Fruit fly (Drosophila melanogaster) Kc167 (cell line): Measurements from ENCODE around the gene CG4194.

Experiments
- Myc ChIP-seq: fragments of >200 bp; optimal IDR thresholded peaks from 2 replicates; lab custom pipeline; 2017; ENCODE audit warnings: missing external identifiers
- Sin3A ChIP-seq: fragments of >200 bp; optimal IDR thresholded peaks from 2 replicates; lab custom pipeline; 2018; ENCODE audit warnings: missing external identifiers
- h ChIP-seq: fragments of >200 bp; optimal IDR thresholded peaks from 3 replicates; lab custom pipeline; 2018; ENCODE audit warnings: missing external identifiers
- insv ChIP-seq: fragments of >200 bp; optimal IDR thresholded peaks from 3 replicates; lab custom pipeline; 2018; ENCODE audit warnings: missing external identifiers
- psq ChIP-seq: fragments of >200 bp; optimal IDR thresholded peaks from 2 replicates; lab custom pipeline; 2017; ENCODE audit warnings: missing external identifiers
- ttk ChIP-seq: sonication (Bioruptor generic); optimal IDR thresholded peaks from 2 replicates; lab custom pipeline; 2017; ENCODE audit warnings: missing external identifiers

The CG4194 gene

DNA sequence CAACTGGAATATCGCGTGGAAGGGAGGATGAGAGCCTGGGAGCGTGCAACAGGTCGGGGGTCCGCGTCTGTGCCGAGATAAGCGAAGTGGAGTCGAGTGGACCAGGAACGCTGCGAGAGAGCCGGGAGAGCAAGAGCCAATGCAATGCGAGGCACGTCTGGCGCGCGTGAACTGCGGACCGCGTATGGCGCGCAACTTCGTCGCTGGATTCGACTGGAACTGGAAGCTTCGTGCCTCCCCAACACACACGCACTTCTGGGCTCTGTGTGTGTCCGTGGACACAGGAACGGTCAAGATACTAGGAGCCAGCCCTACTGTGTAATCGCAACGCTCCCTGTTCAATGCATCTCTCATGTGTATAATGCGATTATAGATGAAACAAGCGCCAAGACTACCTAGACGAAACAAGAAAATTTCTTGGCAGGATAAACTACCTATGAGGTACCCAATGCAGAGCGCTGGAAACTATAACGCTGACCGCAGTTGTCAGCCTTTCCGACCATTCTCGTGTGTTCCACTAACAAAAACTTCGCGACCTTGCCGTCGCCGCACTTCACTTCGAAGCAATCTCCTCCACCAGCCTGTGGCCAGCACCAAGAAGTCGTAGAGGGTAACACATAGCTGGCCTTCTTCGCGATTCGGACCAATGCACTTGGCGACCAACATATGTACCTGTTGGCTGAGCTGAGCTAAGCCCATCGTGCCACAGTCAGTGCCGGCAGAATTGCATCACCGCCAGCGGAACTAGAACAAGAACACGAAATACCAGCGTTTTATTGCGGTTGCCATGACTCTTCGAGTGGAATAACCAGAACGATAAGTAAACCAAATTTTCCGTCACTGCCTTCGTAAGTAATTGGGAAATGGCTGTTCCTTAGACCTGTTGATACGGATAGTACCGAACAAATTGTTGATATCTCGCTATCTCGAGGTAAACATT, 3.8 kb downstream of the CG4194 start, which contains the start of gene Rtca:
Gene Rtca (plus strand): TSS at position 536 of the 940 bp plus-strand sequence.
- no peak for TF ChIP-seq Sin3A (lab: Kevin White, UChicago)
- TF ChIP-seq h (lab: Kevin White, UChicago), result no peak
- no peak for TF ChIP-seq insv (lab: Kevin White, UChicago)
- no peak for TF ChIP-seq Myc (lab: Kevin White, UChicago)
- no peak for TF ChIP-seq ttk
- TF ChIP-seq psq, result no peak

DNA sequence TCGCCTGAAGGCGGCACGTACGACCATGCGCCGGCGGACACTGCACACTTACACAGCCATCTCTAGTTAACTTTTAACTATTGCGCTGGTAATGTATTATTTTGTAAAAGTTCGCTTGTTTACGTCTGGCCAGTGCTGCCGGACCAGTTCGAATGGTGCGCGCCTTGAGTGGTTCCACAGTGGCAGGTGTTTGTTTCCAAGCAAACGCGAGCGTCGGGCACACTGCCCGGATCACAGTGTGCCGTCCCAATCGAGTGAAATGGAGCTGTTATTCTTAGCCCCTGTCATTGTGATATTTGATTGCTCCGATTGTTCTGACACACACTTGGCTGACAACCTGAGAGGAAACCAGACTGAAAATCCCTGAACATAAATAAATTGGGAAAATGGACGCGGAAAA, 4.9 kb downstream of the CG4194 start, which contains the start of gene CG4199:
Gene CG4199 (minus strand): TSS at position 159 of the 400 bp plus-strand sequence.
- TF ChIP-seq insv (lab: Kevin White, UChicago) (no peak), ttk (no peak), psq (no peak), Sin3A (lab: Kevin White, UChicago) (no peak), Myc (lab: Kevin White, UChicago) (no peak), h (lab: Kevin White, UChicago) (no peak)

DNA sequence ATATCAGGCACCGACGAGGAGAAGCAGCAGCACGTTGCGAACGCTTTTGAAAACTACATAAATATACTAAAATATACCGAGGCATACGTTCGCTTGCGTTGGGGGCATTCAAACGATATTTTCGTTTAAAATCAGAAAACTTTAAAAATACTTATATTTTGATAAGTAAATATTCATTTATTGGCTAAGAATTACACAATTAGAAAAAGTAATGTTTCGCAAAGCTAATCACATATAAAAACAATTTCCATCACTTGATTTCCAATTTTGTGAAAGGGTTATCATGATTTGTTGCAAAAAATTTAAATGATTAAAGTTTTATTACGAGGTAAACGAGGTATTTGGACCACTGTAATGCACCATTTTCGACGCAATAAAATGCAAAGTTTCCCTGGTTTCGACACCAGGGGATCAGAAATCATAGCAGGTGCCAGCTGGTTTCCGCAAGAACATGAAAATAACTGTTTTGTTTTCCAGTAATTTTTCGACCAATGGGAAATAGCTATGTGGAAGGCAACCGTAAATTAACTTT, 7.5 kb downstream of the CG4194 start, which contains the start of gene CG4045:
Gene CG4045 (minus strand): TSS at position 55 of the 532 bp plus-strand sequence.
- no peak for TF ChIP-seq ttk
- TF ChIP-seq Sin3A (lab: Kevin White, UChicago), result no peak
- no peak for TF ChIP-seq insv (lab: Kevin White, UChicago)
- TF ChIP-seq Myc (lab: Kevin White, UChicago), result no peak
- TF ChIP-seq h (lab: Kevin White, UChicago), result no peak

DNA sequence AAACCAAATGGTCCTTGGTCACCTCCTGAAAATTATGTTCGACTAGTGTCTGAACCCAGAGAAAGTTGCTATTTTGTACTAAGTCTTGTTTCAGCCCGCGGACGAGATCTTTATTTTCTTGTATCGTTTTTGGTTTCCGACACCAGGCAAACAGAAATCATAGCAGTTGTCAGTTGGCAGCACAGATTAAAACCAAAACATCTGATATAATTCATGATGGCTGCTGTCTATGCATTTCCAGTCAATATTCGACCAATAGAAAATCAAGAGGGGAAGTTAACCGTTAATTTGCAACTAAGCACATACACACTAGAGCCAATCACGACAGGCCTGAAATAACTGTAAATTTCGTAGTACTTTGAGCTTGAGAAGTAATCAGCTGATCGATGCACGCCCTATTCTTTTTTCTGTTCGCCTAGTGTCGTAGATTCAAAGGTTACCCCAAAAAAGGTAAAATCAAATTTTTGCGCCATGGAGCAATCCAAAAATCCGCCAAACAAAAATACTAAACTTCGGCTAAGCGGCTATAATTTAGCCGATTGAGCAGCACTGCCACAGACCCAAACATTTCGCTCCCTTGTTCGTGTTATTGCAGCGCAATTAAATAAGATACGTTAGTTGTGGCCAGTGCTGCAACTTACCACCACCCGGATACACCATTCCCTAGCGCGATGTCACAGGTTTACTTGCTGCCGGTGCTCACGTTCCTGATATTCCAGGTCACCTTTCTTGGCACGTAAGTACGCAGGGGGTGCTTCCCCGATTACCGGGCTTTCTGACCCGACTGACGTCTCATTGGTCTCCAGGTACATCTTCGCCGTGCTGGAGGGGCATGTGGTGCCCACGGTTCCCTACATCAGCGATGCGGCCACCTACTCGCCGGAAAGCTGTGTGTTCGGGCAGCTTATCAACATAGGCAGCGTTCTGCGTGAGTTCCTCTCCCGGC, 8.3 kb downstream of the CG4194 start, which contains the start of gene CG4025:
Gene CG4025 (plus strand): TSS at position 555 of the 946 bp plus-strand sequence.
- TF ChIP-seq ttk (no peak), Myc (lab: Kevin White, UChicago) (no peak)

DNA sequence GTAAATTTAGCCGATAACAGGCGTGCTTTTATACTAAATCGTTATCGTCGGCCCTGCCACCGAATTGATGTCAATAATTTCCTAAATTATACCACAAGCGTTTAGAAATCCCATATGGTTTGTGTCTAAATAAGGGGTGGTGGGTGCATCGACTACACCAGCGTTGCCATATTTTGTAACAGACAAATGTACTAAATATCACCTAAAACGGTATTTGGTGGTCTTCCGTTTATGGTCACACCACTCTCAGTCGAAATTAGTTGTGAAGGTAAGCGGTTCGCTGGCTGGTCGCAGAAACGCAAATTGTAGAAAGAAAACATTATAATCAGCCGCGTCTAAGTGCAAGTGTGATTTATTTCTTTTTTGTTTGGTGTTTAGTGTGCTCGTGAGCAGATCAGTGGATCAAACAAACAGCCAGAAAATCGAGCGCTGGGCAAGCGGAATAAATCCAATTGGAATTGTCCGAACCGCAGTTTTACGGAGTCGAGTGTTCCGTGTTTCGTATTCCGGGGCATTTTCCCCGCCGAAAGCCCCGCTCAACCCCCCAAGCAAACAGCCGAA, 12.1 kb downstream of the CG4194 start, which contains the start of the genes CG16903 and Unc-76:
Gene CG16903 (minus strand): TSS at position 39 of the 561 bp plus-strand sequence.
Gene Unc-76 (plus strand): TSS at position 244 of the 561 bp plus-strand sequence.
- TF ChIP-seq h (lab: Kevin White, UChicago), result no peak
- no peak for TF ChIP-seq insv (lab: Kevin White, UChicago)
- no peak for TF ChIP-seq Myc (lab: Kevin White, UChicago)
- TF ChIP-seq Sin3A (lab: Kevin White, UChicago), result no peak
- TF ChIP-seq ttk, result no peak
- no peak for TF ChIP-seq psq

DNA sequence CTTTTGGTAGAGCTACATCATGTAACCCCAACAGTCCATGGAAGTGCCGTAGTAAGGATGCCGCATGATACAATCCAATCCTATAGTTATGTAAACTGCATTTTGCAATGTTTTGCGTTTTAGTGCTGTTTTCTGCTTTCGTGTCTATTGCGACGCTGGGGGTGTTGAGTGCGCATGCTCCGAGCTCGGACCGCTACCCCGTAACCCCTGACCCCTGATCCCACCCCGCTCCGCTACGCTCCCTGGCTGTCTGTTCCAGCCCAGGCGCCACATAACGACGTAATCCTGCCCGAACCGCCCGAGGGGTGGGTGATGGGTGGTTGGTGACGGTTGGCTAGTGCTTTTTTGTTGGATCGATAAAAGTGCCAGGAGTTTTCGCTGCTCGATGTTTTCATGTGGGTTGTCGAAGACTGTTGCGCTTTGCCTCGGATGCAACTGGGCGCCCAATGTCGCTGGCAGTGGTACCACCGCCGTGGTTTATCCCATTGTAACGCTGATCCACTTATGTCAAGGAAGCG, 13.5 kb downstream of the CG4194 start:
- TF ChIP-seq psq, result no peak
- TF ChIP-seq insv (lab: Kevin White, UChicago), result no peak
- TF ChIP-seq h (lab: Kevin White, UChicago), result no peak
- TF ChIP-seq Myc (lab: Kevin White, UChicago), result no peak
- TF ChIP-seq ttk, result no peak
- no peak for TF ChIP-seq Sin3A (lab: Kevin White, UChicago)

DNA sequence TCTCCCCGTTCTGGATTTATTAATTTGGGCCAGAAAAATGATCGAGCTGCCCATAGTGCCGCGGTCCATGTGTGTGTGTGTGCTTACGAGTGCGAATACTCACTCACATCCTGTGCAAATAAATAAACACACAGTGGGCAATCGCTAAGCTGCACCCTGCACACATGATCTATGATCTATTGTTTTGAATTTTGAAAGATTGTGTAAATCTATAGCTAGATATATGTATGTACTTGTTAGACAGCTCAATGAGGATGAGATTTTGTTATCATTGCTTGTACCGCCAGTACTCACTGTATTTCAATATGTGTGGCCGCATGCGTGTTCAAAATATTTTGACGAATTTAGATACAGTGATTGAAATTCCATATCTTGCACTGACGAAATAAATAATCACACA, 14.7 kb downstream of the CG4194 start:
- no peak for TF ChIP-seq h (lab: Kevin White, UChicago)
- TF ChIP-seq insv (lab: Kevin White, UChicago), result no peak
- no peak for TF ChIP-seq Sin3A (lab: Kevin White, UChicago)
- TF ChIP-seq psq, result no peak
- no peak for TF ChIP-seq ttk
- no peak for TF ChIP-seq Myc (lab: Kevin White, UChicago)

DNA sequence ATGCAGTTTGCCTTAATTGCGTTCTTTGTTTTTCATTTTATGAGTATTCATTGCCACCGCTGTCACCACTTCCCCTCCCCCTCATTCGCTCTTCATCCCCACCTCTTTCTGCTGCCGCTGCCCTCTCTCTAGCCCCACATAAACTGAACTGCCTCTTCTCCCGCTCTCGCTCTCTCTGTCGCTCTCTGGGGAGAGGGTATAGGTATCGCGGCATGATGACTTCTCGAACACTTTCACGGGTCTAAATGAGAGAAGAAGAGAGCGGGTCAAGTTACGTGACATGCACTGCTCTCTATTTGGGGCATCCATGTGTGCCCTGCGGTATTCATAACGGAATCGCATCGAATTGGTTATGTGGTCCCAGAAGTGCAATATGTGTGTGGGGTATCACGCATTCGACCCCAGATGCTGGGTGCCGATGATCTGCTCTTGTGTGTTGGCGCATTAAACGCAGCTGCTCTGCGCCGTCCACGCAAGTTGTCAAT, 15.3 kb downstream of the CG4194 start:
- no peak for TF ChIP-seq Sin3A (lab: Kevin White, UChicago)
- no peak for TF ChIP-seq h (lab: Kevin White, UChicago)
- no peak for TF ChIP-seq Myc (lab: Kevin White, UChicago)
- no peak for TF ChIP-seq psq
- no peak for TF ChIP-seq ttk
- TF ChIP-seq insv (lab: Kevin White, UChicago), result no peak

DNA sequence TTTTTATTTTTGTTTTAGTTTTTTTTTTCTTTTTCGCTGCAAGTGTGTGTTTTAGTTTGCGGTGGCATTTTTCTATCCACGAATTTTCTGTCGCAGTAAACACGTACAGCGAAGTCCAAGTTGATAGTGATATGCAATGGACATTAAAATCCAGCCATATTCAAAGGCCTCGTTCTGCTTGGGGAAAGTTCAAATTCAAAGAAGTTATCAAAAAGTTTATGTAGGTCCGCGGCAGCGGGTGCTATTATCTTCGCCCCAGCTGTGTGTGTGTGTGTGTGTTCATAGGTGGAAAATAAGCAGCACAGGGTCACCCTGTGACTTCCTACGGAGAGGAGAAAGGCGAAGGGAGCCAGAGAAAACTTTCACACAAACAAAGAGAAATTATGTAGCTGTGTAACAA, 19.1 kb downstream of the CG4194 start:
- no peak for TF ChIP-seq psq
- no peak for TF ChIP-seq insv (lab: Kevin White, UChicago)
- no peak for TF ChIP-seq h (lab: Kevin White, UChicago)
- TF ChIP-seq ttk, result no peak
- no peak for TF ChIP-seq Myc (lab: Kevin White, UChicago)
- TF ChIP-seq Sin3A (lab: Kevin White, UChicago), result no peak

DNA sequence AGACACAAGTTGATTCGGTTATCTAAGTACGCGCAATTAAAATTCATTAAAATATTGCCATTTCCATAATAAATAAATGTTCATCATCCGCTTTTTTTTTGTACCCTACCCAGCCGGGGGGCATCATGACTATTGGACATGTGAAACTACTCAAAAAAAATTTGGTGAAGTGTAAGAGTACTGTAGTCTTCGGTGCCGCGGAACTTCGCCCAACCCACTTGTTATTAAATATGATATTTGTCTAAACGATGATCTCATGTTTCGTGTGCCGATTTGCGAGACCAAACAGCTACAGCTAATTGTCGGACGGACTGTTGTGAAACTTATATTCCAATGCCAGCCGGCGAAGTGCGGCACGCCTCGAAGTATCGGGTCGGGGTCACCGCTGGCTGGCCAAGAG, 20.4 kb downstream of the CG4194 start:
- no peak for TF ChIP-seq Myc (lab: Kevin White, UChicago)
- TF ChIP-seq insv (lab: Kevin White, UChicago), result no peak

DNA sequence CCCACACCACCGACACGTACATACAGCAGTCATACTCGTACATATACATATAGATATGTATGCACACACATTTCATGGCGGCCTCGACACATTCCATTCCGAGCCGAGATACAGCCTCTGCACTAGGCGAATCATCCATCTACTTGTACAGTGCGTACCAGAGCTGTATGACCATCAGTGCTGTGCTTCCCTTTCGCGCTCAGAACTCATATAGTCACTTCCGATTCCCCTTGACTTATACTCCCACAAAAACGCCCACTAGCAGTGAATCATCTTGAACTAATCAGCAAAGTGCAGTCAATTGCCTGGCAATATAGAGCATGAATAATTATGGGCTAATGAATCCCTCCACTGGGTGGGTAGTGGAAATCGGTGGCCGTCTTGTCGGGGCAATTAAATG, 21.4 kb downstream of the CG4194 start:
- TF ChIP-seq Sin3A (lab: Kevin White, UChicago) (no peak), ttk (no peak), h (lab: Kevin White, UChicago) (no peak), insv (lab: Kevin White, UChicago) (no peak)
